Worm (Caenorhabditis elegans) whole organism, young adult: ENCODE data around the gene egl-20.

Experiments
- F55B11.4 ChIP-seq: sonication (generic microtip); optimal IDR thresholded peaks from 2 replicates; lab custom pipeline; 2016; ENCODE audit warnings: missing compliant biosample characterization, missing genetic modification characterization, borderline replicate concordance; ENCODE audit not compliant: insufficient read depth
- Y95B8A.8 ChIP-seq: fragments of 200-800 bp; sonication (Bioruptor generic); IDR thresholded peaks from 2 replicates; pipeline ENCODE4 v1.3.6; 2022; ENCODE audit warnings: missing genetic modification reagents, missing genetic modification characterization, missing compliant biosample characterization
- ceh-58 ChIP-seq: fragments of 200-800 bp; sonication (Bioruptor generic); IDR thresholded peaks from 2 replicates; pipeline ENCODE4 v1.3.6; 2022; ENCODE audit warnings: missing genetic modification characterization, missing compliant biosample characterization
- him-1 ChIP-seq: sonication (generic microtip); optimal IDR thresholded peaks from 2 replicates; lab custom pipeline; 2016; ENCODE audit warnings: missing genotype, missing genetic modification reagents, missing genetic modification characterization, missing compliant biosample characterization
- nhr-120 ChIP-seq: fragments of 200-800 bp; sonication (Bioruptor generic); IDR thresholded peaks from 2 replicates; pipeline ENCODE4 v1.3.6; 2022; ENCODE audit warnings: missing genetic modification characterization, missing compliant biosample characterization
- nhr-80 ChIP-seq: sonication (generic microtip); optimal IDR thresholded peaks from 2 replicates; lab custom pipeline; 2016; ENCODE audit warnings: missing genetic modification characterization, missing compliant biosample characterization
- pha-4 ChIP-seq: fragments of 150-350 bp; sonication (generic microtip); optimal IDR thresholded peaks from 2 replicates; lab custom pipeline; 2014; ENCODE audit warnings: missing biosample characterization, missing genetic modification reagents, missing genetic modification characterization
- snpc-1.3 ChIP-seq: sonication (generic microtip); optimal IDR thresholded peaks from 2 replicates; lab custom pipeline; 2017; ENCODE audit warnings: missing genetic modification characterization, mild to moderate bottlenecking, missing compliant biosample characterization, antibody characterized with exemption, moderate library complexity, missing genotype, missing genetic modification reagents; ENCODE audit not compliant: insufficient read depth
- snpc-4 ChIP-seq, 5 experiments: fragments of 150-350 bp in 1 of 5; sonication (generic microtip) in 4 of 5; optimal IDR thresholded peaks; 2 replicates each; lab custom pipeline; 2014 to 2018; ENCODE audit warnings: missing genetic modification characterization in 5 of 5, missing biosample characterization in 3 of 5, antibody characterized with exemption in 2 of 5, mild to moderate bottlenecking in 2 of 5, missing compliant biosample characterization in 2 of 5, missing genotype in 2 of 5, moderate library complexity in 2 of 5, missing genetic modification reagents in 1 of 5
- unc-62 ChIP-seq: fragments of 150-350 bp; optimal IDR thresholded peaks from 2 replicates; lab custom pipeline; 2014; ENCODE audit warnings: missing biosample characterization, missing genetic modification reagents, missing genetic modification characterization

DNA sequence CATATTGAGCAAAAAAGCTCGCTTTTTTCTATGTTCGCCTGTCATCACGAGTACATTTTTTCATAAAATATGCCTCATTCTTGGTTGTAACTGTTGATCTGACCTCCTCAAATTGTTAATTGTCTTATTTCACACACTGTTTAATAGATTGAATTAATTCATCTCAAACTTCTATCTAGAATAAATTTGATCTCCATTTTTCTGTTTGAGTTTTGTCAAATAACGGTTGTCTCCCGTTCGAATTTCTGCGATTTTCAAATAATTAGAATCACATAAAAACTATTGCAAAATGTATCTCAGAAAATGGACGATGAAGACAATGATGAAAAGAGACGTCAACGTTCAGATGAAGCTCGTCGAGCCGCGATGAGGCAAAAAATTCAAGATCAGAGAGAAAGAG lies 46.6 kb upstream of the egl-20 start, which contains the start of gene K07F5.14:
- TF ChIP-seq snpc-4 (GFP tag; optimal IDR thresholded peaks at IDR 0.05; lab: Kevin White, UChicago) (no peak), snpc-4 (tag; optimal IDR thresholded peaks at IDR 0.05; lab: Kevin White, UChicago) (no peak), ceh-58 (GFP tag; lab: Robert Waterston, UW) (no peak), snpc-1.3 (tag; lab: Kevin White, UChicago) (no peak), F55B11.4 (no peak), nhr-80 (tag; lab: Kevin White, UChicago) (no peak), him-1 (tag; lab: Kevin White, UChicago) (no peak), unc-62 (GFP tag; lab: Kevin White, UChicago) (no peak), pha-4 (tag; lab: Kevin White, UChicago) (no peak), Y95B8A.8 (no peak), nhr-120 (no peak)
